Worm (Caenorhabditis elegans) whole organism, L4/young adult: Measurements from ENCODE around the gene F18A12.7.

Source experiments
- W03F9.2 ChIP-seq: fragments of 150-350 bp; optimal IDR thresholded peaks from 2 replicates; lab custom pipeline; 2014; ENCODE audit warnings: missing biosample characterization, missing genetic modification characterization
- dao-5 ChIP-seq: sonication (generic microtip); optimal IDR thresholded peaks from 2 replicates; lab custom pipeline; 2016; ENCODE audit warnings: missing genotype, missing genetic modification characterization, moderate library complexity, missing compliant biosample characterization
- him-1 ChIP-seq: sonication (generic microtip); optimal IDR thresholded peaks from 2 replicates; lab custom pipeline; 2016; ENCODE audit warnings: missing genotype, missing genetic modification reagents, missing genetic modification characterization, missing compliant biosample characterization

ce11 chrII:3461586-3461985 lies 47.3 kb upstream of the F18A12.7 start, which contains the start of gene C16C8.8:
- no peak for TF ChIP-seq dao-5 (tag; lab: Kevin White, UChicago)
- TF ChIP-seq him-1 (tag; lab: Kevin White, UChicago) = no peak
- no peak for TF ChIP-seq W03F9.2 (tag; lab: Kevin White, UChicago)
